Fruit fly (Drosophila melanogaster) whole organism, embryonic: ENCODE data around the gene Cdc50.

Source experiments
- Adf1 ChIP-seq: fragments of 200-800 bp; sonication (Bioruptor generic); IDR thresholded peaks from 2 replicates; pipeline ENCODE4 v1.3.6; 2022; ENCODE audit warnings: missing biosample characterization, missing genetic modification characterization
- Aef1 ChIP-seq: fragments of 200-800 bp; sonication (Bioruptor generic); IDR thresholded peaks from 3 replicates; pipeline ENCODE4 v1.3.6; 2022; ENCODE audit warnings: missing biosample characterization, missing genetic modification characterization
- B-H1 ChIP-seq: fragments of 200-800 bp; sonication (Bioruptor generic); IDR thresholded peaks from 3 replicates; pipeline ENCODE4 v1.3.6; 2022; ENCODE audit warnings: missing biosample characterization, missing genetic modification characterization
- CG10147 ChIP-seq: fragments of 200-800 bp; sonication (Bioruptor generic); optimal IDR thresholded peaks from 2 replicates; lab custom pipeline; 2019; ENCODE audit warnings: missing biosample characterization, mild to moderate bottlenecking, missing genetic modification characterization, moderate library complexity
- CG12391 ChIP-seq: fragments of 200-800 bp; sonication (Bioruptor generic); optimal IDR thresholded peaks from 3 replicates; lab custom pipeline; 2018; ENCODE audit warnings: missing biosample characterization, mild to moderate bottlenecking, missing genetic modification characterization, moderate library complexity
- CG13123 ChIP-seq: fragments of 200-800 bp; sonication (Bioruptor generic); optimal IDR thresholded peaks from 2 replicates; lab custom pipeline; 2016; ENCODE audit warnings: missing biosample characterization, missing genetic modification characterization
- CG15011 ChIP-seq: fragments of 200-800 bp; sonication (Bioruptor generic); optimal IDR thresholded peaks from 3 replicates; lab custom pipeline; 2018; ENCODE audit warnings: missing biosample characterization, mild to moderate bottlenecking, missing genetic modification characterization
- CG15601 ChIP-seq: fragments of 200-800 bp; sonication (Bioruptor generic); optimal IDR thresholded peaks from 3 replicates; lab custom pipeline; 2019; ENCODE audit warnings: missing biosample characterization, mild to moderate bottlenecking, missing genetic modification characterization, moderate library complexity
- CG1603 ChIP-seq: fragments of 200-800 bp; sonication (Bioruptor generic); optimal IDR thresholded peaks from 2 replicates; lab custom pipeline; 2019; ENCODE audit warnings: missing biosample characterization, mild to moderate bottlenecking, missing genetic modification characterization, moderate library complexity
- CG17328 ChIP-seq: fragments of 200-800 bp; sonication (Bioruptor generic); IDR thresholded peaks from 2 replicates; pipeline ENCODE4 v1.3.6; 2022; ENCODE audit warnings: missing biosample characterization, missing genetic modification characterization
- CG17829 ChIP-seq: fragments of 200-800 bp; optimal IDR thresholded peaks from 2 replicates; lab custom pipeline; 2019; ENCODE audit warnings: missing biosample characterization, mild to moderate bottlenecking, missing genetic modification characterization, moderate library complexity
- CG18262 ChIP-seq: fragments of 200-800 bp; optimal IDR thresholded peaks from 3 replicates; lab custom pipeline; 2019; ENCODE audit warnings: missing biosample characterization, mild to moderate bottlenecking, missing genetic modification characterization, moderate library complexity
- CG18764 ChIP-seq: fragments of 200-800 bp; sonication (Bioruptor generic); optimal IDR thresholded peaks from 3 replicates; lab custom pipeline; 2016; ENCODE audit warnings: missing biosample characterization, missing genetic modification characterization
- CG2120 ChIP-seq: fragments of 200-800 bp; sonication (Bioruptor generic); optimal IDR thresholded peaks from 3 replicates; lab custom pipeline; 2016; ENCODE audit warnings: missing biosample characterization, missing genetic modification characterization
- CG3281 ChIP-seq: fragments of 200-800 bp; sonication (Bioruptor generic); optimal IDR thresholded peaks from 3 replicates; lab custom pipeline; 2017; ENCODE audit warnings: missing biosample characterization, mild to moderate bottlenecking, missing genetic modification characterization
- CG33213 ChIP-seq: fragments of 200-800 bp; sonication (Bioruptor generic); optimal IDR thresholded peaks from 3 replicates; lab custom pipeline; 2016; ENCODE audit warnings: missing biosample characterization, missing genetic modification characterization
- CG34376 ChIP-seq: fragments of 200-800 bp; sonication (Bioruptor generic); optimal IDR thresholded peaks from 2 replicates; lab custom pipeline; 2018; ENCODE audit warnings: missing biosample characterization, mild to moderate bottlenecking, missing genetic modification characterization
- CG3995 ChIP-seq: fragments of 200-800 bp; sonication (Bioruptor generic); optimal IDR thresholded peaks from 3 replicates; lab custom pipeline; 2016; ENCODE audit warnings: missing biosample characterization, missing genetic modification characterization
- CG42726 ChIP-seq: fragments of 200-800 bp; sonication (Bioruptor generic); IDR thresholded peaks from 2 replicates; pipeline ENCODE4 v1.3.6; 2022; ENCODE audit warnings: missing biosample characterization, missing genetic modification characterization; ENCODE audit not compliant: partially characterized antibody
- CG4617 ChIP-seq: fragments of 200-800 bp; sonication (Bioruptor generic); optimal IDR thresholded peaks from 3 replicates; lab custom pipeline; 2016; ENCODE audit warnings: missing biosample characterization, missing genetic modification characterization, borderline replicate concordance
- CG6175 ChIP-seq: fragments of 200-800 bp; sonication (Bioruptor generic); IDR thresholded peaks from 3 replicates; pipeline ENCODE4 v1.3.6; 2022; ENCODE audit warnings: missing biosample characterization, missing genetic modification characterization
- CG6791 ChIP-seq: fragments of 200-800 bp; sonication (Bioruptor generic); IDR thresholded peaks from 3 replicates; pipeline ENCODE4 v1.3.6; 2022; ENCODE audit warnings: missing biosample characterization, missing genetic modification characterization; ENCODE audit not compliant: partially characterized antibody
- CG6813 ChIP-seq: fragments of 200-800 bp; sonication (Bioruptor generic); optimal IDR thresholded peaks from 2 replicates; lab custom pipeline; 2017; ENCODE audit warnings: missing biosample characterization, missing genetic modification characterization, mild to moderate bottlenecking, moderate library complexity, missing genetic modification reagents
- Dll ChIP-seq: fragments of 200-800 bp; sonication (Bioruptor generic); IDR thresholded peaks from 4 replicates; pipeline ENCODE4 v1.3.6; 2022; ENCODE audit warnings: missing biosample characterization, missing genetic modification characterization; ENCODE audit not compliant: partially characterized antibody
- Dp ChIP-seq: fragments of 200-800 bp; sonication (Bioruptor generic); optimal IDR thresholded peaks from 2 replicates; lab custom pipeline; 2018; ENCODE audit warnings: missing biosample characterization, mild to moderate bottlenecking, missing genetic modification characterization, moderate library complexity
- Drgx ChIP-seq: fragments of 200-800 bp; sonication (Bioruptor generic); IDR thresholded peaks from 2 replicates; pipeline ENCODE4 v1.3.6; 2022; ENCODE audit warnings: missing biosample characterization, missing genetic modification characterization
- MESR4 ChIP-seq: fragments of 200-800 bp; sonication (Bioruptor generic); optimal IDR thresholded peaks from 2 replicates; lab custom pipeline; 2018; ENCODE audit warnings: missing biosample characterization, mild to moderate bottlenecking, missing genetic modification characterization, moderate library complexity
- Neu2 ChIP-seq: fragments of 200-800 bp; sonication (Bioruptor generic); optimal IDR thresholded peaks from 3 replicates; lab custom pipeline; 2016; ENCODE audit warnings: missing biosample characterization, missing genetic modification characterization, borderline replicate concordance
- Nf-YC ChIP-seq: fragments of 200-800 bp; optimal IDR thresholded peaks from 3 replicates; lab custom pipeline; 2019; ENCODE audit warnings: missing biosample characterization, mild to moderate bottlenecking, missing genetic modification characterization, moderate library complexity
- Scr ChIP-seq: fragments of 200-800 bp; sonication (Bioruptor generic); IDR thresholded peaks from 2 replicates; pipeline ENCODE4 v1.3.6; 2022; ENCODE audit warnings: missing biosample characterization, missing genetic modification characterization; ENCODE audit not compliant: partially characterized antibody
- Xrp1 ChIP-seq: fragments of 200-800 bp; sonication (Bioruptor generic); IDR thresholded peaks from 2 replicates; pipeline ENCODE4 v1.3.6; 2022; ENCODE audit warnings: missing biosample characterization, missing genetic modification characterization
- cg ChIP-seq: fragments of 200-800 bp; sonication (Bioruptor generic); optimal IDR thresholded peaks from 3 replicates; lab custom pipeline; 2019; ENCODE audit warnings: missing biosample characterization, mild to moderate bottlenecking, missing genetic modification characterization, moderate library complexity
- cwo ChIP-seq: fragments of 200-800 bp; sonication (Bioruptor generic); optimal IDR thresholded peaks from 3 replicates; lab custom pipeline; 2017; ENCODE audit warnings: missing biosample characterization, missing genetic modification characterization, mild to moderate bottlenecking, moderate library complexity, missing genetic modification reagents
- disco-r ChIP-seq: fragments of 200-800 bp; sonication (Bioruptor generic); optimal IDR thresholded peaks from 2 replicates; lab custom pipeline; 2016; ENCODE audit warnings: missing biosample characterization, missing genetic modification characterization
- fru ChIP-seq: fragments of >200 bp; optimal IDR thresholded peaks from 2 replicates; lab custom pipeline; 2017
- nmo ChIP-seq: fragments of 200-800 bp; sonication (Bioruptor generic); optimal IDR thresholded peaks from 2 replicates; lab custom pipeline; 2018; ENCODE audit warnings: missing biosample characterization, mild to moderate bottlenecking, missing genetic modification characterization, moderate library complexity
- psq ChIP-seq: fragments of 200-800 bp; sonication (Bioruptor generic); optimal IDR thresholded peaks from 2 replicates; lab custom pipeline; 2017; ENCODE audit warnings: missing biosample characterization, missing genetic modification characterization
- run ChIP-seq: fragments of 200-800 bp; sonication (Bioruptor generic); optimal IDR thresholded peaks from 3 replicates; lab custom pipeline; 2018; ENCODE audit warnings: missing biosample characterization, mild to moderate bottlenecking, missing genetic modification characterization
- sr ChIP-seq: fragments of 200-800 bp; sonication (Bioruptor generic); IDR thresholded peaks from 3 replicates; pipeline ENCODE4 v1.3.6; 2022; ENCODE audit warnings: missing biosample characterization, missing genetic modification characterization
- sug ChIP-seq: fragments of 200-800 bp; optimal IDR thresholded peaks from 2 replicates; lab custom pipeline; 2019; ENCODE audit warnings: missing biosample characterization, mild to moderate bottlenecking, missing genetic modification characterization, moderate library complexity
- tgo ChIP-seq: fragments of 200-800 bp; sonication (Bioruptor generic); IDR thresholded peaks from 3 replicates; pipeline ENCODE4 v1.3.6; 2022; ENCODE audit warnings: missing biosample characterization, missing genetic modification characterization
- trem ChIP-seq: fragments of 200-800 bp; optimal IDR thresholded peaks from 3 replicates; lab custom pipeline; 2019; ENCODE audit warnings: missing biosample characterization, mild to moderate bottlenecking, missing genetic modification characterization, moderate library complexity
- ttk ChIP-seq: fragments of 200-800 bp; sonication (Bioruptor generic); IDR thresholded peaks from 2 replicates; pipeline ENCODE4 v2.1.2; 2022; ENCODE audit warnings: missing biosample characterization, missing genetic modification characterization
- z ChIP-seq: fragments of 200-800 bp; sonication (Bioruptor generic); IDR thresholded peaks from 3 replicates; pipeline ENCODE4 v1.3.6; 2022; ENCODE audit warnings: missing biosample characterization, missing genetic modification characterization

The Cdc50 gene

DNA sequence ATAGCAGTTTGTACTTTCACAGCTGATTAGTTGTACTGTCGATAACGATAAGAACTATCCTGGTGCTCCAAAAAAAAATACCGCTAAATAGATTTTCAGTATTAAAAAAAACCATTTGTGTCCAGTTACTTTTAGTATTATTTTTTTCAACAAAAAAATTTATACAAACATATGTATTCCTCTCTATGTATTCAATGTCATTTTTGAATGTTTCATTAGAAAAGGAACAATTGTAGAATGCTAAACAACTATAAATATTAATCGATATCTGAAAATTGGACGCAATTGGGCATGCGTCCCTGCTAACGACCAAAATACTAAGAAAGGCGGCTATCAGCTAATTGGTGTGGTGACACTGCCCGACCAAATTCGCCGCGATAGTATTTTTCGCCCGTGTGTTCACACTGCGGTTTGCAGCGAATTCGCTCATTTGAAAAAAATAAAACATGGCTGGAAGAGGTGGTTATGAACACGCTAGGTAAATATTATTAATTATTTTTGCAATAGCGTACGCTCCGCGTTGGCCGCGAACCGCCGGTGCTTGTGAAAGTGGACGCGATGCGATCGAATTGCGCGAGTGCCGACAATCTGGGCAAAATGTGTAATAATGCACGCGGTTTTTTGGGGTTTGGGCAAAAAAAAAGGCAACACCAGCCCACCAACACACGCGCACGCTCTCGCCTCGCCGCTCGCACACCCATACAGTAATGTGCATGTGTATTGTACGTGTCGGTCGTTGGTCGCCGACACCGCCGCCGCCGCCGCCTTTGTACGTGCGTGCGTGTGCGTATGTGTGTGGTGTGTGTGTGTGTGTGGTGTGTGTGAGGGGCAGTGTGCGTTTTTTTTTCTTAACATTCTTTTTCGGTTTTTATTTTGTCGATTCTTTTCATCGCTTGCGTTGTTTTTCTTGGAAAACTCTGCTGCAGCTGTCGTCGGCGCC is 7.4 kb upstream of the Cdc50 start, which contains the start of the genes CG34015 and eIF4H1 (continued):
- TF ChIP-seq CG6175 (GFP tag; lab: Robert Waterston, UW) (no peak), sr (GFP tag; lab: Robert Waterston, UW) (no peak), CG1603 (tag; lab: Kevin White, UChicago) (peak; percentile 12), Nf-YC (tag; lab: Kevin White, UChicago) (peak; percentile 10), Adf1 (GFP tag; lab: Robert Waterston, UW) (peak; percentile 93), CG4617 (no peak), cwo (GFP tag; lab: Kevin White, UChicago) (peak; percentile 4), z (GFP tag; lab: Robert Waterston, UW) (no peak), Dp (peak; percentile 48), tgo (GFP tag; lab: Robert Waterston, UW) (no peak), CG2120 (GFP tag; lab: Kevin White, UChicago) (no peak), Aef1 (GFP tag; lab: Robert Waterston, UW) (no peak), CG13123 (GFP tag; lab: Kevin White, UChicago) (no peak), CG34376 (GFP tag; lab: Kevin White, UChicago) (peak; percentile 17), fru (lab: Kevin White, UChicago) (no peak), CG3995 (GFP tag; lab: Kevin White, UChicago) (peak; percentile 46), disco-r (no peak), CG17328 (GFP tag; lab: Robert Waterston, UW) (no peak), Dll (GFP tag; lab: Robert Waterston, UW) (peak; percentile 76), CG17829 (tag; lab: Kevin White, UChicago) (peak; percentile 21), MESR4 (peak; percentile 87), psq (GFP tag; lab: Kevin White, UChicago) (no peak), cg (peak; percentile 99), CG3281 (GFP tag; lab: Kevin White, UChicago) (no peak), CG42726 (GFP tag; lab: Robert Waterston, UW) (peak; percentile 21; the same call in 1 of the 2 replicates), run (tag; lab: Kevin White, UChicago) (no peak), CG18764 (GFP tag; lab: Kevin White, UChicago) (no peak), CG6791 (peak; percentile 55; the same call in 2 of the 3 replicates), sug (peak; percentile 7), CG15011 (no peak), CG33213 (GFP tag; lab: Kevin White, UChicago) (peak; percentile 35), nmo (GFP tag; lab: Kevin White, UChicago) (peak; percentile 41), Neu2 (GFP tag; lab: Kevin White, UChicago) (no peak), Scr (GFP tag; lab: Robert Waterston, UW) (peak; percentile 65), CG15601 (tag; lab: Kevin White, UChicago) (peak; percentile 50), Xrp1 (GFP tag; lab: Robert Waterston, UW) (no peak), Drgx (GFP tag; lab: Robert Waterston, UW) (peak; percentile 74), CG6813 (GFP tag; lab: Kevin White, UChicago) (no peak), CG10147 (GFP tag; lab: Kevin White, UChicago) (peak; percentile 1), trem (tag; lab: Kevin White, UChicago) (peak; percentile 52), B-H1 (GFP tag; lab: Robert Waterston, UW) (no peak), CG12391 (peak; percentile 15), ttk (GFP tag; lab: Robert Waterston, UW) (no peak), CG18262 (peak; percentile 2)
